Worm (Caenorhabditis elegans): ENCODE data around the gene Y51H7C.7.

Y51H7C.7 gene

DNA sequence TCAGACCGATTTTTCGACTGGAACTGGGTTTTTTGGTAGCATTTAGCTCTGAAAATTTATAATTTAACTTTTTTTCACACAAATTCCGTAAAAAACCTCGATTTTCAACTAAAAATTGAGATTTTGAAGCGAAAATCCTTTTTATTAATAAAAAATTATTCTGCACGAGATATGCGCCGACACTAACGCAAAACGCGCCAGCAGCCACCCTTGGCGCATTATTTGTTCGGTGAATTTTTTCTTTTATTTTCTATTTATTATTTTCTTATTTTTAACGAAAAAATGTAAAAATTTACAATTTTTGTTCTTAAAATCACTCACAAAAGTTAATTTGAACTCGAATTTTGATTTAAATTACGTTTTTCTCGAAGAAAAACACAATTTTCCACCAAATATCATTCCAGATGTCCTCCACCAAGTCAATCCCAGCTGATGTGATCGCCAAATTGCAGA is at the start of gene Y51H7C.7:
TSS of gene Y51H7C.7 (plus strand) at position 403 of the 453 bp plus-strand sequence.
- TF ChIP-seq spr-3 (GFP tag; optimal IDR thresholded peaks at IDR 0.05): no peak
- no peak for TF ChIP-seq aly-2 (tag; optimal IDR thresholded peaks at IDR 0.05)
- no peak for TF ChIP-seq Y105C5A.15 (GFP tag; IDR thresholded peaks at IDR 0.05)
- no peak for TF ChIP-seq pha-4 (GFP tag; IDR thresholded peaks at IDR 0.05)
- no peak for TF ChIP-seq pha-4 (tag; optimal IDR thresholded peaks at IDR 0.05)
- TF ChIP-seq ctbp-1 (GFP tag; IDR thresholded peaks at IDR 0.05): no peak
- no peak for TF ChIP-seq skn-1 (tag; optimal IDR thresholded peaks at IDR 0.05)
- no peak for TF ChIP-seq cey-2 (tag; optimal IDR thresholded peaks at IDR 0.05; ENCODE audit: borderline replicate concordance, insufficient read depth)
- TF ChIP-seq nhr-76 (tag; optimal IDR thresholded peaks at IDR 0.05): no peak
- TF ChIP-seq spr-1 (tag; optimal IDR thresholded peaks at IDR 0.05): peak; percentile 39
- TF ChIP-seq F37D6.2 (tag; optimal IDR thresholded peaks at IDR 0.05): peak; percentile 44
- no peak for TF ChIP-seq lsy-2 (tag; optimal IDR thresholded peaks at IDR 0.05)
- TF ChIP-seq lin-1 (GFP tag; IDR thresholded peaks at IDR 0.05): no peak
- no peak for TF ChIP-seq lin-15B (tag; optimal IDR thresholded peaks at IDR 0.05)
- no peak for TF ChIP-seq snpc-4 (tag; optimal IDR thresholded peaks at IDR 0.05)
- peak; percentile 8 for TF ChIP-seq F49E8.2 (tag; optimal IDR thresholded peaks at IDR 0.05; ENCODE audit: borderline replicate concordance)
- peak; percentile 70 for TF ChIP-seq dpl-1 (GFP tag; optimal IDR thresholded peaks at IDR 0.05)
- peak; percentile 27; the same call in 1 of the 2 replicates for TF ChIP-seq dmd-6 (GFP tag; IDR thresholded peaks at IDR 0.05)
- TF ChIP-seq nhr-28 (tag; optimal IDR thresholded peaks at IDR 0.05): peak; percentile 28
- peak; percentile 50; the same call in 1 of the 2 replicates for TF ChIP-seq Y48G9A.11 (GFP tag; IDR thresholded peaks at IDR 0.05)
- TF ChIP-seq php-3 (GFP tag; IDR thresholded peaks at IDR 0.05): no peak
- no peak for TF ChIP-seq nhr-11 (tag; optimal IDR thresholded peaks at IDR 0.05)
- TF ChIP-seq mdl-1 (tag; optimal IDR thresholded peaks at IDR 0.05): no peak
- no peak for TF ChIP-seq ceh-32 (tag; optimal IDR thresholded peaks at IDR 0.05; ENCODE audit: poor library complexity)
- no peak for TF ChIP-seq ces-1 (GFP tag; optimal IDR thresholded peaks at IDR 0.05)
- no peak for TF ChIP-seq gei-8 (GFP tag; optimal IDR thresholded peaks at IDR 0.05)
- TF ChIP-seq tra-1 (GFP tag; IDR thresholded peaks at IDR 0.05): no peak
- TF ChIP-seq egl-43 (GFP tag; IDR thresholded peaks at IDR 0.05): no peak
- TF ChIP-seq R02D3.7 (tag; optimal IDR thresholded peaks at IDR 0.05): no peak
- TF ChIP-seq lin-38 (GFP tag; IDR thresholded peaks at IDR 0.05): no peak
- TF ChIP-seq mes-2 (tag; optimal IDR thresholded peaks at IDR 0.05; ENCODE audit: poor library complexity, severe bottlenecking): peak; percentile 84
- TF ChIP-seq rbr-2 (tag; optimal IDR thresholded peaks at IDR 0.05): peak; percentile 51
- TF ChIP-seq egl-27 (tag; optimal IDR thresholded peaks at IDR 0.05): no peak
- TF ChIP-seq nhr-25 (tag; optimal IDR thresholded peaks at IDR 0.05; ENCODE audit: borderline replicate concordance, insufficient read depth): no peak

DNA sequence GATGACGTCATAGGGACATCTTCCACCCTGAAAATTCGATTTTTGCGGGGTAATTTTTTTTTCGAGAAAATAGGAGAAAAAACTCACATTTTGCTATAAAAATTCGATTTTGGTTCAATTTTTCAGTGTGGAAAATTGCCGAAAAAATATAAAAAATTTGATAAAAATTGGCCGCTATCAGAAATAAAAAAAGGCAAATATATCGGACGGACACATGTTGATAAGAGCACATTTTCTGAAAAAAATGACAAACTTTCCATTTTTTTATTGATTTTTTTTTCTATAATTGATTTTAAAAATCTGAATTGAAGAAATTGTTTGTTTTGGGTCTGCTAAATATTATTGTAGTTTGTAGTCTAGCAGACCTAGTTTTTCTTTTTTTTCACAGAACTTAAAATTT is 46.9 kb upstream of the Y51H7C.7 start, which contains the start of gene C13A10.1:
TSS of gene C13A10.1 (minus strand) at position 170 of the 400 bp plus-strand sequence.
- no peak for TF ChIP-seq mxl-2 (GFP tag; conservative IDR thresholded peaks at IDR 0.05)
- TF ChIP-seq daf-8 (GFP tag; IDR thresholded peaks at IDR 0.05): no peak
- no peak for TF ChIP-seq daf-12 (tag; optimal IDR thresholded peaks at IDR 0.05)
- TF ChIP-seq egl-27 (tag; optimal IDR thresholded peaks at IDR 0.05): no peak
- no peak for TF ChIP-seq mxl-3 (GFP tag; optimal IDR thresholded peaks at IDR 0.05)
- TF ChIP-seq dmd-9 (GFP tag; IDR thresholded peaks at IDR 0.05): no peak
- TF ChIP-seq nhr-10 (tag; optimal IDR thresholded peaks at IDR 0.05): no peak
- TF ChIP-seq ceh-20 (GFP tag; IDR thresholded peaks at IDR 0.05): no peak
- peak; percentile 67 for TF ChIP-seq pqm-1 (tag; optimal IDR thresholded peaks at IDR 0.05)
- TF ChIP-seq hmg-1.1 (GFP tag; IDR thresholded peaks at IDR 0.05): no peak
- peak; percentile 40 for TF ChIP-seq nhr-28 (tag; optimal IDR thresholded peaks at IDR 0.05)
- no peak for TF ChIP-seq T26A8.4 (GFP tag; IDR thresholded peaks at IDR 0.05)
- no peak for TF ChIP-seq arid-1 (GFP tag; conservative IDR thresholded peaks at IDR 0.05)
- no peak for TF ChIP-seq fkh-10 (GFP tag; optimal IDR thresholded peaks at IDR 0.05)
- TF ChIP-seq dmd-6 (GFP tag; IDR thresholded peaks at IDR 0.05): peak; percentile 19; the same call in 1 of the 2 replicates
